Fruit fly (Drosophila melanogaster): ENCODE results near the gene CG15332.

DNA sequence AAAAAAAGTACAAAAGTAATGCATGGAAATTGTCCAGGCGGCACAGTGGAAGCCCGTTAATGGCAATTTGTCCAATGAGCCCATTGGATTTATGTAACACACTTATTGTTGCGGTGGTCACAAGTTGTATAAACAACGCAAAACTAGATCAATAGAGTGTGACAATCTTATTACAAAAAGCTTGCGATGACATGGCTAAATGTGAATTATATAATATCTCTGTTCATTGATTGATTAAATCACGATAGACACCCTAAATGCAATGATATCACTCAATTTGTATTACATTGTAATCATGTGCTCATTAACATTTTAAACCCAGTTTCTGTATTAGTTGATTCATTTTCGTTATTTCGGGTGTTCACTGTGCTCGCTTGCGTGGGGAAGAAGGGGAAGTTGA, 22.2 kb upstream of the CG15332 start:
- no peak for TF ChIP-seq Myc (optimal IDR thresholded peaks at IDR 0.05)
- TF ChIP-seq pan (optimal IDR thresholded peaks at IDR 0.05), result no peak
- TF ChIP-seq usp (GFP tag; optimal IDR thresholded peaks at IDR 0.05), result no peak
- no peak for TF ChIP-seq h (GFP tag; optimal IDR thresholded peaks at IDR 0.05)
- no peak for TF ChIP-seq GATAd (GFP tag; optimal IDR thresholded peaks at IDR 0.05)
- no peak for TF ChIP-seq N (GFP tag; optimal IDR thresholded peaks at IDR 0.05)

All from whole organism, wandering third instar larva.